Worm (Caenorhabditis elegans) whole organism, L4/young adult: ENCODE data around the gene col-87.

Experiments
- dao-5 ChIP-seq: sonication (generic microtip); optimal IDR thresholded peaks from 2 replicates; lab custom pipeline; 2016; ENCODE audit warnings: missing genotype, missing genetic modification characterization, moderate library complexity, missing compliant biosample characterization
- him-1 ChIP-seq: sonication (generic microtip); optimal IDR thresholded peaks from 2 replicates; lab custom pipeline; 2016; ENCODE audit warnings: missing genotype, missing genetic modification reagents, missing genetic modification characterization, missing compliant biosample characterization

DNA sequence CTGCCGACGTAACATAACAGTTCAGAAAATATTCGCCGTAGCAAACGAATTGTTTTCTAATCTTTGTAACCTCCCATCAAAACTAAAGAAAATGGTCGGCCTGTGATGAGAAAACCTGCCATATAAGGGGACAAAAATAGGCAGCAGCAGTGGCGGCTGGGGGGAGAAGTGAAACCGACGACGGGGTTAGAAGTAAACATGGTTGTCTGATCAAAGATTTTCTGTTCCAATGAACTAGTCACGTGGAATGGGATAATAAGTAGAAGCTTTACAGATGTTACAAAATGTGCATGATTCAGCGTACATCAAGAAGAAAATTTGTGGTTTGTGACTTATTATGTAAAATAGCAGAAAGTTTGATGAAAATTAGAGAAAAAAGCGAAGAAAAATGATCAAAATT, 49.3 kb downstream of the col-87 start:
- TF ChIP-seq dao-5 (tag; lab: Kevin White, UChicago) (no peak), him-1 (tag; lab: Kevin White, UChicago) (no peak)
